Worm (Caenorhabditis elegans) whole organism, L1 larva: Measurements from ENCODE around the gene srbc-36.
A peak's percentile ranks its signal among the peaks of the same experiment; 100 is the strongest.
"Not testable (repeated sequence)": the region's sequence is repeated elsewhere in the genome, so short reads cannot be mapped to it uniquely, and the experiment has no call there.

Experiments
- C34B4.2 ChIP-seq: sonication (generic microtip); optimal IDR thresholded peaks from 2 replicates; lab custom pipeline; 2017; ENCODE audit warnings: mild to moderate bottlenecking, missing genetic modification characterization, missing compliant biosample characterization
- aly-2 ChIP-seq: fragments of 150-350 bp; optimal IDR thresholded peaks from 2 replicates; lab custom pipeline; 2014; ENCODE audit warnings: missing biosample characterization, missing genetic modification characterization
- ceh-63 ChIP-seq: fragments of 200-800 bp; sonication (Bioruptor generic); optimal IDR thresholded peaks from 2 replicates; lab custom pipeline; 2018; ENCODE audit warnings: mild to moderate bottlenecking, missing genetic modification characterization, missing compliant biosample characterization
- ceh-82 ChIP-seq, 3 experiments: fragments of 150-350 bp in 1 of 3; sonication (generic microtip) in 2 of 3; optimal IDR thresholded peaks; 2 replicates each; lab custom pipeline; 2014 to 2017; ENCODE audit warnings: missing biosample characterization in 3 of 3, missing genetic modification characterization in 3 of 3
- ceh-90 ChIP-seq: sonication (generic microtip); optimal IDR thresholded peaks from 2 replicates; lab custom pipeline; 2016; ENCODE audit warnings: missing genetic modification characterization, missing compliant biosample characterization
- dpl-1 ChIP-seq, 3 experiments: fragments of 150-350 bp in 2 of 3; sonication (generic microtip) in 1 of 3; optimal IDR thresholded peaks; 2 replicates each; lab custom pipeline; 2014 to 2017; ENCODE audit warnings: missing biosample characterization in 3 of 3, missing genetic modification characterization in 3 of 3, missing genetic modification reagents in 3 of 3
- efl-1 ChIP-seq, 4 experiments: fragments of 150-350 bp; optimal IDR thresholded peaks in 3 of 4; peaks in 1 of 4; 1 replicate in 1 of 4; 2 replicates in 3 of 4; lab custom pipeline; 2014; ENCODE audit warnings: missing biosample characterization in 2 of 4, missing genetic modification characterization in 2 of 4, missing genetic modification reagents in 2 of 4
- elt-3 ChIP-seq, 6 experiments: fragments of 150-350 bp in 1 of 6; sonication (generic microtip); optimal IDR thresholded peaks; 2 replicates each; lab custom pipeline; 2017 to 2018; ENCODE audit warnings: missing biosample characterization in 6 of 6, missing genetic modification characterization in 6 of 6, inconsistent platforms in 1 of 6
- ets-5 ChIP-seq: fragments of 200-800 bp; sonication (Bioruptor generic); IDR thresholded peaks from 2 replicates; pipeline ENCODE4 v1.3.6; 2022; ENCODE audit warnings: missing genetic modification characterization, missing compliant biosample characterization
- fkh-10 ChIP-seq: sonication (generic microtip); optimal IDR thresholded peaks from 2 replicates; lab custom pipeline; 2017; ENCODE audit warnings: missing biosample characterization, missing genetic modification reagents, missing genetic modification characterization
- fkh-4 ChIP-seq: sonication (generic microtip); optimal IDR thresholded peaks from 2 replicates; lab custom pipeline; 2016; ENCODE audit warnings: missing compliant biosample characterization, missing genetic modification characterization, borderline replicate concordance
- fkh-8 ChIP-seq: sonication (generic microtip); optimal IDR thresholded peaks from 2 replicates; lab custom pipeline; 2016; ENCODE audit warnings: mild to moderate bottlenecking, missing genetic modification characterization, missing compliant biosample characterization
- fos-1 ChIP-seq: fragments of 150-350 bp; optimal IDR thresholded peaks from 2 replicates; lab custom pipeline; 2014; ENCODE audit warnings: missing biosample characterization, missing genetic modification characterization
- grh-1 ChIP-seq: fragments of 200-800 bp; sonication (Bioruptor generic); IDR thresholded peaks from 2 replicates; pipeline ENCODE4 v1.3.6; 2022; ENCODE audit warnings: missing genetic modification reagents, missing genetic modification characterization, missing compliant biosample characterization
- hlh-17 ChIP-seq: fragments of 200-800 bp; sonication (Bioruptor generic); optimal IDR thresholded peaks from 2 replicates; lab custom pipeline; 2018; ENCODE audit warnings: missing genetic modification characterization, mild to moderate bottlenecking, missing compliant biosample characterization, moderate library complexity, borderline replicate concordance
- isw-1 ChIP-seq: fragments of 200-800 bp; sonication (Bioruptor generic); IDR thresholded peaks from 2 replicates; pipeline ENCODE4 v1.3.6; 2022; ENCODE audit warnings: missing genetic modification characterization, missing compliant biosample characterization
- lin-13 ChIP-seq: fragments of 150-350 bp; optimal IDR thresholded peaks from 2 replicates; lab custom pipeline; 2014; ENCODE audit warnings: missing biosample characterization, missing genetic modification reagents, missing genetic modification characterization
- lin-35 ChIP-seq, 2 experiments: fragments of 150-350 bp; optimal IDR thresholded peaks; 2 replicates each; lab custom pipeline; 2014; ENCODE audit warnings: missing biosample characterization in 2 of 2, missing genetic modification characterization in 2 of 2, missing genetic modification reagents in 2 of 2
- lin-39 ChIP-seq: fragments of 150-350 bp; optimal IDR thresholded peaks from 2 replicates; lab custom pipeline; 2014; ENCODE audit warnings: missing biosample characterization, missing genetic modification reagents, missing genetic modification characterization
- lir-3 ChIP-seq: sonication (generic microtip); optimal IDR thresholded peaks from 2 replicates; lab custom pipeline; 2016; ENCODE audit warnings: mild to moderate bottlenecking, missing genetic modification characterization, moderate library complexity, missing compliant biosample characterization; ENCODE audit not compliant: poor library complexity
- mdl-1 ChIP-seq, 2 experiments: fragments of 150-350 bp; optimal IDR thresholded peaks; 2 replicates each; lab custom pipeline; 2014 to 2017; ENCODE audit warnings: missing biosample characterization in 2 of 2, missing genetic modification characterization in 2 of 2, inconsistent platforms in 1 of 2
- nhr-12 ChIP-seq: sonication (generic microtip); optimal IDR thresholded peaks from 2 replicates; lab custom pipeline; 2017; ENCODE audit warnings: missing biosample characterization, missing genetic modification characterization
- nhr-19 ChIP-seq: fragments of 200-800 bp; sonication (Bioruptor generic); conservative IDR thresholded peaks from 2 replicates; pipeline ENCODE4 v1.3.6; 2022; ENCODE audit warnings: missing genetic modification characterization, missing compliant biosample characterization
- nhr-20 ChIP-seq: sonication (generic microtip); optimal IDR thresholded peaks from 2 replicates; lab custom pipeline; 2016; ENCODE audit warnings: mild to moderate bottlenecking, missing genetic modification characterization, missing compliant biosample characterization
- nhr-237 ChIP-seq: fragments of 150-350 bp; optimal IDR thresholded peaks from 2 replicates; lab custom pipeline; 2014; ENCODE audit warnings: missing biosample characterization, missing genetic modification characterization
- nhr-76 ChIP-seq: sonication (generic microtip); optimal IDR thresholded peaks from 2 replicates; lab custom pipeline; 2017; ENCODE audit warnings: missing biosample characterization, missing genetic modification characterization
- nhr-77 ChIP-seq: fragments of 150-350 bp; optimal IDR thresholded peaks from 2 replicates; lab custom pipeline; 2014; ENCODE audit warnings: missing biosample characterization, missing genetic modification characterization
- nhr-85 ChIP-seq: sonication (generic microtip); peaks from one replicate; lab custom pipeline; 2016; ENCODE audit warnings: missing genetic modification characterization, inconsistent platforms, missing compliant biosample characterization
- nhr-90 ChIP-seq: sonication (generic microtip); optimal IDR thresholded peaks from 2 replicates; lab custom pipeline; 2016; ENCODE audit warnings: mild to moderate bottlenecking, missing genetic modification characterization, missing compliant biosample characterization; ENCODE audit not compliant: poor library complexity
- pag-3 ChIP-seq: sonication (generic microtip); optimal IDR thresholded peaks from 2 replicates; lab custom pipeline; 2017; ENCODE audit warnings: missing genetic modification characterization, mild to moderate bottlenecking, missing compliant biosample characterization, antibody characterized with exemption, borderline replicate concordance; ENCODE audit not compliant: insufficient read depth
- pax-3 ChIP-seq: fragments of 200-800 bp; sonication (Bioruptor generic); optimal IDR thresholded peaks from 2 replicates; lab custom pipeline; 2018; ENCODE audit warnings: mild to moderate bottlenecking, missing genetic modification characterization, moderate library complexity, missing compliant biosample characterization
- skn-1 ChIP-seq: fragments of 150-350 bp; optimal IDR thresholded peaks from 2 replicates; lab custom pipeline; 2014; ENCODE audit warnings: missing biosample characterization, missing genetic modification characterization
- snu-23 ChIP-seq: sonication (generic microtip); optimal IDR thresholded peaks from 2 replicates; lab custom pipeline; 2016; ENCODE audit warnings: missing genetic modification characterization, missing compliant biosample characterization
- sox-4 ChIP-seq: sonication (generic microtip); optimal IDR thresholded peaks from 2 replicates; lab custom pipeline; 2016; ENCODE audit warnings: missing genetic modification characterization, missing compliant biosample characterization
- sptf-1 ChIP-seq: fragments of 150-350 bp; optimal IDR thresholded peaks from 2 replicates; lab custom pipeline; 2014; ENCODE audit warnings: missing biosample characterization, missing genetic modification characterization
- swsn-7 ChIP-seq: sonication (generic microtip); optimal IDR thresholded peaks from 2 replicates; lab custom pipeline; 2016; ENCODE audit warnings: missing genetic modification characterization, missing compliant biosample characterization
- tbx-2 ChIP-seq: sonication (generic microtip); optimal IDR thresholded peaks from 2 replicates; lab custom pipeline; 2016; ENCODE audit warnings: missing genetic modification characterization, missing compliant biosample characterization
- unc-130 ChIP-seq: fragments of 150-350 bp; optimal IDR thresholded peaks from 2 replicates; lab custom pipeline; 2017; ENCODE audit warnings: missing biosample characterization, missing genetic modification characterization, inconsistent platforms
- unc-30 ChIP-seq: sonication (generic microtip); optimal IDR thresholded peaks from 2 replicates; lab custom pipeline; 2017; ENCODE audit warnings: missing biosample characterization, missing genetic modification characterization
- unc-62 ChIP-seq: fragments of 150-350 bp; optimal IDR thresholded peaks from 2 replicates; lab custom pipeline; 2014; ENCODE audit warnings: missing biosample characterization, missing genetic modification reagents, missing genetic modification characterization
- unc-86 ChIP-seq: sonication (generic microtip); optimal IDR thresholded peaks from 2 replicates; lab custom pipeline; 2016; ENCODE audit warnings: missing genetic modification characterization, missing compliant biosample characterization
- unc-98 ChIP-seq: fragments of 200-800 bp; sonication (Bioruptor generic); IDR thresholded peaks from 2 replicates; pipeline ENCODE4 v1.3.6; 2022; ENCODE audit warnings: missing genetic modification characterization, missing compliant biosample characterization
- vab-15 ChIP-seq: sonication (generic microtip); optimal IDR thresholded peaks from 2 replicates; lab custom pipeline; 2017; ENCODE audit warnings: missing genotype, mild to moderate bottlenecking, missing genetic modification characterization, missing compliant biosample characterization
- xbp-1 ChIP-seq: sonication (generic microtip); optimal IDR thresholded peaks from 2 replicates; lab custom pipeline; 2016; ENCODE audit warnings: missing genetic modification characterization, missing compliant biosample characterization
- zag-1 ChIP-seq: fragments of 150-350 bp; optimal IDR thresholded peaks from 2 replicates; lab custom pipeline; 2014; ENCODE audit warnings: missing biosample characterization, missing genetic modification characterization
- zip-4 ChIP-seq: fragments of 200-800 bp; sonication (Bioruptor generic); optimal IDR thresholded peaks from 2 replicates; lab custom pipeline; 2018; ENCODE audit warnings: mild to moderate bottlenecking, missing genetic modification characterization, moderate library complexity, missing compliant biosample characterization
- ztf-11 ChIP-seq, 2 experiments: sonication (generic microtip); optimal IDR thresholded peaks; 2 replicates each; lab custom pipeline; 2016 to 2017; ENCODE audit warnings: missing genetic modification characterization in 2 of 2, missing biosample characterization in 1 of 2, missing compliant biosample characterization in 1 of 2

Gene srbc-36

DNA sequence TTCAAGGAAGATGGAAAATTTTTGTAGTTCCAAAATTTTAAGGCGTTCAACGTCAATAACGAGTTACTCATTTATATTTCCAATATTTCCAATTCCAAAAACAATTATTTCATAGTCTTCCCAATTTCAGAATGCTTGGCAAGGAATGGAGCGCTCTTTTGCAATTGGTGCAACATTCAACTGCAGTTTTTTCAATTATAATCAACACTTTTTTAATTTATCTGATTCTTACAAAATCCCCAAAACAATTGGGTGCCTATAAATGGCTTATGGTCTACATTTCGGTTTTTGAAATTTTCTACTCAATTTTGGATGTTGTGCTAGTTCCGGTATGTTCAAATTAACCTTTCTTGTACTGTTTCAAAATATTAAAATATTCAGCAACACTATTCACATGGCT lies 17.4 kb upstream of the srbc-36 start, which contains the start of gene str-225:
TSS of gene str-225 (plus strand) at position 132 of the 400 bp plus-strand sequence.
- TF ChIP-seq nhr-12 (tag; lab: Kevin White, UChicago) (no peak), unc-62 (GFP tag; lab: Kevin White, UChicago) (no peak), pax-3 (tag; lab: Kevin White, UChicago) (no peak), hlh-17 (GFP tag; lab: Kevin White, UChicago) (no peak), nhr-19 (no peak)

- TF ChIP-seq lin-35 (GFP tag; optimal IDR thresholded peaks at IDR 0.05; lab: Kevin White, UChicago); aly-2 (tag; lab: Kevin White, UChicago); ztf-11 (tag; optimal IDR thresholded peaks at IDR 0.05; lab: Kevin White, UChicago): not testable (repeated sequence)
These were observed 15.9 kb upstream of the srbc-36 start, which contains the start of gene ugt-64 for ce11 chrV:3506252-3506651. ugt-64 (minus strand) TSS chrV:3506352.

DNA sequence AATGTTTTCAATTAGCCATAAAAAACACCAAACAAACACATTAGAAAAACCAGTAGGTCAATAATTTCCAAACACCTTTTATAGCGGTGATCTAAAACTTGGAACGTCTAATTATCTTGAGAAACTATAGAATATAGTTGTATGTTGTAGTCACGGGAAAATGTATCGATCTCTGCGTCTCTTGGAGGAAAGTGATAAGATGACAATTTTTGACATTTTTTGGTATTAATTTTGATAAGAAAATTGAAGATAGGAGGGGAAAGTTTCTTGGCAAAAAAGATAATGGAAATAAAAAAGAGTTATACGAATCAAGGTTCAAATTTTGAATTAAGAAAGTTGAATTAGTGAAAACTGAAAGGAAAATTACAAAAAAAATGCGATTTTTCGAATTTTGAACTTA lies 15.4 kb upstream of the srbc-36 start:
- TF ChIP-seq mdl-1 (tag; optimal IDR thresholded peaks at IDR 0.05; lab: Kevin White, UChicago): no peak
- no peak for TF ChIP-seq lir-3
- no peak for TF ChIP-seq isw-1
- no peak for TF ChIP-seq snu-23 (GFP tag; lab: Kevin White, UChicago)
- no peak for TF ChIP-seq fkh-4
- TF ChIP-seq nhr-237: no peak
- TF ChIP-seq lin-35 (GFP tag; optimal IDR thresholded peaks at IDR 0.05; lab: Kevin White, UChicago): peak in 1 of 2 experiments; percentile 28
- TF ChIP-seq nhr-19: no peak
- no peak for TF ChIP-seq pax-3 (tag; lab: Kevin White, UChicago)
- TF ChIP-seq nhr-12 (tag; lab: Kevin White, UChicago): no peak
- TF ChIP-seq ztf-11 (tag; optimal IDR thresholded peaks at IDR 0.05; lab: Kevin White, UChicago): no peak
- no peak for TF ChIP-seq lin-39 (tag; lab: Kevin White, UChicago)
- TF ChIP-seq unc-98 (GFP tag; lab: Robert Waterston, UW): no peak
- TF ChIP-seq unc-130 (tag; lab: Kevin White, UChicago): no peak
- TF ChIP-seq nhr-76 (tag; lab: Kevin White, UChicago): no peak
- peak in 4 of 6 experiments; percentile 7 to 79 (median 54) for TF ChIP-seq elt-3 (tag; optimal IDR thresholded peaks at IDR 0.05; lab: Kevin White, UChicago)
- no peak for TF ChIP-seq vab-15 (tag; lab: Kevin White, UChicago)
- TF ChIP-seq xbp-1: no peak
- no peak for TF ChIP-seq ceh-63 (GFP tag; lab: Kevin White, UChicago)
- no peak for TF ChIP-seq fkh-10 (GFP tag; lab: Kevin White, UChicago)
- TF ChIP-seq zag-1 (tag; lab: Kevin White, UChicago): no peak
- TF ChIP-seq unc-30: no peak
- TF ChIP-seq nhr-77: no peak
- TF ChIP-seq zip-4: no peak
- no peak for TF ChIP-seq fkh-8 (tag; lab: Kevin White, UChicago)
- TF ChIP-seq grh-1 (GFP tag; lab: Robert Waterston, UW): no peak
- TF ChIP-seq swsn-7 (tag; lab: Kevin White, UChicago): no peak
- TF ChIP-seq sptf-1: no peak
- no peak for TF ChIP-seq tbx-2 (tag; lab: Kevin White, UChicago)
- no peak for TF ChIP-seq sox-4 (tag; lab: Kevin White, UChicago)
- no peak for TF ChIP-seq lin-13
- TF ChIP-seq nhr-20 (tag; lab: Kevin White, UChicago): peak; percentile 84
- TF ChIP-seq aly-2 (tag; lab: Kevin White, UChicago): no peak
- TF ChIP-seq skn-1 (tag; lab: Kevin White, UChicago): peak; percentile 40
- TF ChIP-seq pag-3 (tag; lab: Kevin White, UChicago): no peak
- TF ChIP-seq unc-86 (tag; lab: Kevin White, UChicago): no peak
- peak in 1 of 3 experiments; percentile 17 for TF ChIP-seq dpl-1 (GFP tag; optimal IDR thresholded peaks at IDR 0.05; lab: Kevin White, UChicago)
- no peak for TF ChIP-seq ets-5
- TF ChIP-seq fos-1 (tag; lab: Kevin White, UChicago): no peak
- no peak for TF ChIP-seq efl-1 (optimal IDR thresholded peaks at IDR 0.05; lab: Kevin White, UChicago)
- TF ChIP-seq efl-1 (GFP tag; optimal IDR thresholded peaks at IDR 0.05 in 1 of 2; lab: Kevin White, UChicago): no peak
- no peak for TF ChIP-seq C34B4.2
- peak; percentile 74 for TF ChIP-seq nhr-85 (tag; lab: Kevin White, UChicago)
- no peak for TF ChIP-seq ceh-82 (tag; optimal IDR thresholded peaks at IDR 0.05; lab: Kevin White, UChicago)
- no peak for TF ChIP-seq ceh-90 (tag; lab: Kevin White, UChicago)
- TF ChIP-seq nhr-90 (tag; lab: Kevin White, UChicago): peak; percentile 28
